Worm (Caenorhabditis elegans) whole organism, L3 larva: ENCODE results near the gene btb-8.

Source experiments
- aly-2 ChIP-seq: fragments of 150-350 bp; optimal IDR thresholded peaks from 2 replicates; lab custom pipeline; 2014; ENCODE audit warnings: missing biosample characterization, missing genetic modification characterization
- ceh-28 ChIP-seq: fragments of 150-350 bp; optimal IDR thresholded peaks from 2 replicates; lab custom pipeline; 2014; ENCODE audit warnings: missing biosample characterization, missing genetic modification reagents, missing genetic modification characterization
- ceh-9 ChIP-seq: sonication (generic microtip); optimal IDR thresholded peaks from 2 replicates; lab custom pipeline; 2018; ENCODE audit warnings: missing biosample characterization, missing genetic modification characterization
- egl-27 ChIP-seq: sonication (generic microtip); optimal IDR thresholded peaks from 4 replicates; lab custom pipeline; 2017; ENCODE audit warnings: missing biosample characterization, missing genetic modification reagents, missing genetic modification characterization
- egl-5 ChIP-seq: fragments of 150-350 bp; optimal IDR thresholded peaks from 2 replicates; lab custom pipeline; 2017; ENCODE audit warnings: missing biosample characterization, missing genetic modification reagents, missing genetic modification characterization, inconsistent platforms
- elt-1 ChIP-seq: fragments of 150-350 bp; optimal IDR thresholded peaks from 2 replicates; lab custom pipeline; 2014; ENCODE audit warnings: missing biosample characterization, missing genetic modification characterization
- fkh-10 ChIP-seq: sonication (generic microtip); optimal IDR thresholded peaks from 2 replicates; lab custom pipeline; 2017; ENCODE audit warnings: missing biosample characterization, missing genetic modification reagents, missing genetic modification characterization
- fos-1 ChIP-seq: fragments of 150-350 bp; optimal IDR thresholded peaks from 2 replicates; lab custom pipeline; 2014; ENCODE audit warnings: missing biosample characterization, missing genetic modification characterization
- nhr-11 ChIP-seq: fragments of 150-350 bp; optimal IDR thresholded peaks from 2 replicates; lab custom pipeline; 2014; ENCODE audit warnings: missing biosample characterization, missing genetic modification characterization
- nhr-237 ChIP-seq: fragments of 150-350 bp; optimal IDR thresholded peaks from 2 replicates; lab custom pipeline; 2014; ENCODE audit warnings: missing biosample characterization, missing genetic modification characterization
- nhr-76 ChIP-seq: fragments of 150-350 bp; sonication (generic microtip); optimal IDR thresholded peaks from 5 replicates; lab custom pipeline; 2014; ENCODE audit warnings: missing biosample characterization, missing genetic modification characterization
- pha-4 ChIP-seq: fragments of 150-350 bp; optimal IDR thresholded peaks from 2 replicates; lab custom pipeline; 2014; ENCODE audit warnings: missing biosample characterization, missing genetic modification reagents, missing genetic modification characterization
- unc-39 ChIP-seq: sonication (generic microtip); optimal IDR thresholded peaks from 4 replicates; lab custom pipeline; 2017; ENCODE audit warnings: missing biosample characterization, missing genetic modification characterization

ce11 chrII:1724314-1724713 lies 1.7 kb downstream of the btb-8 start, which contains the start of gene fbxb-11:
- TF ChIP-seq egl-27 (tag; lab: Kevin White, UChicago) (no peak), nhr-237 (tag; lab: Kevin White, UChicago) (no peak), elt-1 (tag; lab: Kevin White, UChicago) (no peak), nhr-76 (tag; lab: Kevin White, UChicago) (no peak), egl-5 (tag; lab: Kevin White, UChicago) (no peak), fkh-10 (no peak), aly-2 (tag; lab: Kevin White, UChicago) (no peak), ceh-9 (tag; lab: Kevin White, UChicago) (no peak), pha-4 (tag; lab: Kevin White, UChicago) (no peak), unc-39 (tag; lab: Kevin White, UChicago) (no peak), ceh-28 (tag; lab: Kevin White, UChicago) (no peak), fos-1 (tag; lab: Kevin White, UChicago) (no peak), nhr-11 (tag; lab: Kevin White, UChicago) (no peak)
